Worm (Caenorhabditis elegans) whole organism, mixed stage, embryonic: Measurements from ENCODE around the gene C39B5.2.

Experiments used
- drap-1 ChIP-seq: fragments of 200-800 bp; sonication (Bioruptor generic); optimal IDR thresholded peaks from 3 replicates; lab custom pipeline; 2018; ENCODE audit warnings: mild to moderate bottlenecking, missing genetic modification characterization, missing compliant biosample characterization
- elt-3 ChIP-seq: fragments of 150-350 bp; optimal IDR thresholded peaks from 2 replicates; lab custom pipeline; 2014; ENCODE audit warnings: missing biosample characterization, missing genetic modification characterization
- lin-13 ChIP-seq: fragments of 150-350 bp; optimal IDR thresholded peaks from 2 replicates; lab custom pipeline; 2014; ENCODE audit warnings: missing biosample characterization, missing genetic modification characterization
- lsy-2 ChIP-seq: fragments of 150-350 bp; optimal IDR thresholded peaks from 2 replicates; lab custom pipeline; 2014; ENCODE audit warnings: missing biosample characterization, missing genetic modification characterization
- mep-1 ChIP-seq: fragments of 150-350 bp; optimal IDR thresholded peaks from 2 replicates; lab custom pipeline; 2017; ENCODE audit warnings: missing biosample characterization, missing genetic modification reagents, missing genetic modification characterization, inconsistent platforms
- nhr-12 ChIP-seq: fragments of 150-350 bp; optimal IDR thresholded peaks from 2 replicates; lab custom pipeline; 2014; ENCODE audit warnings: missing biosample characterization, missing genetic modification characterization
- unc-62 ChIP-seq: fragments of 150-350 bp; optimal IDR thresholded peaks from 2 replicates; lab custom pipeline; 2014; ENCODE audit warnings: missing biosample characterization, missing genetic modification reagents, missing genetic modification characterization
- ztf-11 ChIP-seq: fragments of 150-350 bp; optimal IDR thresholded peaks from 2 replicates; lab custom pipeline; 2014; ENCODE audit warnings: missing biosample characterization, missing genetic modification characterization

DNA sequence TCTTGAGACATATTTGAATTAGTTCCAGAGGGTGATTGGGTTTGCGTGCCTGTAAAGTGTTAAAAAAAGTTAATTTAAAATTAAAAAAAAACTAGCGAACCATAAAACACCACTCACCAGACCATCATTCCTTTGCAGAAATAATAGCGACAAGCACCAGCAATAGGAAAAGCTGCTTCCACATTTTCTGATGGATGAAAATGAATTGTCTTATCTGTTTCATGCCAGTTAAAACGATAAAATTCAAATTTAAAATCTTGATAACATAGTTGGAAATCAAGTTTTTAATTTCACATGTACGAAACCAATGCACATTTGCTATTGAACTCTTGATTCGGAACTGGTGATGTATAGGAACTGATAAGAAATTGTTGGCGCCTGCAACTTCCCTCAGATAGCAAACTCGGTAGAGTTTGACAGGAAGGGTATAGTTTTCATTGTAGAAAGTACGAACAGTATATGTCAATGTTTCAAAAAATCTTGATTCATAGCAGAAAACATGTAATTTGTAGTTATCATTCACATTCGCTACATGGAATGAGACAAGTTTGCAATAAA is 5.0 kb downstream of the C39B5.2 start, which contains the start of gene C39B5.10:
- TF ChIP-seq nhr-12 (tag; lab: Kevin White, UChicago) (no peak), mep-1 (tag; lab: Kevin White, UChicago) (no peak), unc-62 (GFP tag; lab: Kevin White, UChicago) (no peak), elt-3 (tag; lab: Kevin White, UChicago) (no peak), ztf-11 (tag; lab: Kevin White, UChicago) (no peak), drap-1 (GFP tag; lab: Kevin White, UChicago) (no peak), lin-13 (tag; lab: Kevin White, UChicago) (no peak), lsy-2 (no peak)
